Fruit fly (Drosophila melanogaster): ENCODE results near the gene CG10561.
A peak's percentile ranks its signal among the peaks of the same experiment; 100 is the strongest.

Gene CG10561

DNA sequence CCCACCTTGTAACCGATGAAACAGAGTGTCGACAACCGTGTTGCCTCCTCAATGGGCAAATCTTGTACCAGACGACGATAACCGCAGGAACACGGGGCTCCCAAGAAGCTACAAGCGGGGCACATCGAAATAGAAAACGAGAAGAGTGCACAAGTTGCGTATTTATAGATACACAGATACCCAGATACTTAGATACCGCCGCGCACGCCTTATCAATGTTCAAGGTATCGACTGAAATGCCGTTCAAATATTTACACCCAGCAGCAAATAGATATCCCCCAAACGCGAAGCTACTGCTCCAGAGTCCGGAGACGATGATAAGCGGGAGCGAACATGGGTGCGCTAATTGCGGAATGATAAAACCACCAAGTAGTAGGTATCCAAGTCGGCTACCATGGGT is 15.5 kb upstream of the CG10561 start:
- TF ChIP-seq cic (GFP tag; optimal IDR thresholded peaks at IDR 0.05) = peak; percentile 58
- TF ChIP-seq CG7045 (GFP tag; optimal IDR thresholded peaks at IDR 0.05) = no peak
- TF ChIP-seq pad (GFP tag; optimal IDR thresholded peaks at IDR 0.05) = no peak
- no peak for TF ChIP-seq CG7101 (tag; optimal IDR thresholded peaks at IDR 0.05)
- TF ChIP-seq Crg-1 (GFP tag; optimal IDR thresholded peaks at IDR 0.05) = no peak
- TF ChIP-seq CG1620 (GFP tag; optimal IDR thresholded peaks at IDR 0.05) = no peak
- no peak for TF ChIP-seq cnc (optimal IDR thresholded peaks at IDR 0.05)
- no peak for TF ChIP-seq Mnt (GFP tag; optimal IDR thresholded peaks at IDR 0.05)

DNA sequence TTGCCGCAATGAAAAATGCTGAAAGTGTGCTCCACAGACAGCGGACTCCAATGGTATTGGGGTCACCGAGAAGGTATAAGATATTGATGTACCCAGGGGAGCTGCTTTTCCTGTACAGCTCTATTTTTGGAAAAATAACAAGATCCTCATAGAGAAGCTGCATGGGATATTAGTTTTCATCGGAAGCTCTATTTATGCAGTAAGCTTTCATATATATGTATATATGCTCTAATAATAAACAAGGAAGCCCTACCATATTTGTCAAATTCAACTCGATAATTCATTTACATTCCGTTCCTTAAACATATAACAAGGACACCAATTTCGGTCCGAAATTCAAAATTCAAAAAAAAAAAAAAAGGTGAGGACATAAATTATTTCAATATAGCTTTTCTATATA is 12.5 kb upstream of the CG10561 start, which contains the start of the genes CG17344 and CG43731:
Gene CG17344 (plus strand): TSS at position 301 of the 400 bp plus-strand sequence.
Gene CG43731 (plus strand): TSS at position 301 of the 400 bp plus-strand sequence.
- TF ChIP-seq tj (GFP tag; optimal IDR thresholded peaks at IDR 0.05) (no peak), CG7045 (GFP tag; optimal IDR thresholded peaks at IDR 0.05) (no peak), cic (GFP tag; optimal IDR thresholded peaks at IDR 0.05) (no peak), pad (GFP tag; optimal IDR thresholded peaks at IDR 0.05) (no peak), CG5204 (GFP tag; optimal IDR thresholded peaks at IDR 0.05) (no peak), bab1 (GFP tag; optimal IDR thresholded peaks at IDR 0.05) (no peak), CG12768 (GFP tag; optimal IDR thresholded peaks at IDR 0.05) (no peak), toe (GFP tag; optimal IDR thresholded peaks at IDR 0.05) (no peak)

DNA sequence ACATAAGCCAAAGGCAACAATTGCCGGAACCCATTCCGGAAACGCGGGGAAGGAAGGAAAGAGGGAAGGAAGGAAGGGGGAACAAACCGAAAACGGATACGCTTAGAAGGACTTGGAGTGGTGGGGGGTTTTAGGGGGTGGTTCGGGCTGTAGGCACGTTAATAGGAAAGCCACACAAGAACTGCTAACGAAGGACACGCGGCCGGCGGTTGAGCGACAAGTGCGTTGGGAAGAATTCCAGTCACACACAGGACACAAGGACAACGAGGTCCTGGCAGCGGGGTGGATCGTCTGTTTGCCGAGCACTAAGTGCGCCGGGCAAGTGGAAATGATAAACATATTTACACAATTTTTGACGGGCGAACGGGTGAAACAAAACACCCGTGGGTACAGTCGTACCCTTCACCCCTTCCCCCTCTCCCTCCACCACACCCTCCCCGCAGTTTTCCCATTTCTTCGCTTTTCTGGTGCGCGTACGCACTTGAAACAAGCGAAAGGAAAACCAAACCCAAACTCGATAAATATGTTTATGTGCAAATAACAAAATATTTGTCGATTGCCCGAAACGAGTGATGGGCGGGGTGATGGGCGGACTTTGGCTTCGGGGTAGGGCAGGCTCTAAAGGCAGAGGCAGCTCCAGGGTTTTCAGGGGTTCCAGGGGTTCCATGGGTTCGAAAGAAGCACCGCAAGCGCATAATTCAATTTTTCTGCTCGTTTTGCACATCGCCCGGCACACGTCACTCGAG is 10.9 kb upstream of the CG10561 start:
- TF ChIP-seq CG11617 (GFP tag; optimal IDR thresholded peaks at IDR 0.05) = no peak
- no peak for TF ChIP-seq tj (GFP tag; optimal IDR thresholded peaks at IDR 0.05)
- TF ChIP-seq CG7101 (tag; optimal IDR thresholded peaks at IDR 0.05) = no peak
- no peak for TF ChIP-seq Mnt (GFP tag; optimal IDR thresholded peaks at IDR 0.05)
- TF ChIP-seq bab1 (GFP tag; optimal IDR thresholded peaks at IDR 0.05) = no peak
- TF ChIP-seq CG33017 (tag; optimal IDR thresholded peaks at IDR 0.05) = no peak
- TF ChIP-seq Crg-1 (GFP tag; optimal IDR thresholded peaks at IDR 0.05) = no peak
- no peak for TF ChIP-seq Clk (GFP tag; optimal IDR thresholded peaks at IDR 0.05)
- no peak for TF ChIP-seq CG5204 (GFP tag; optimal IDR thresholded peaks at IDR 0.05)
- no peak for TF ChIP-seq CG14711 (tag; optimal IDR thresholded peaks at IDR 0.05)
- TF ChIP-seq pad (GFP tag; optimal IDR thresholded peaks at IDR 0.05) = no peak
- TF ChIP-seq Hr96 (GFP tag; optimal IDR thresholded peaks at IDR 0.05) = no peak
- TF ChIP-seq ovo (GFP tag; optimal IDR thresholded peaks at IDR 0.05) = no peak

DNA sequence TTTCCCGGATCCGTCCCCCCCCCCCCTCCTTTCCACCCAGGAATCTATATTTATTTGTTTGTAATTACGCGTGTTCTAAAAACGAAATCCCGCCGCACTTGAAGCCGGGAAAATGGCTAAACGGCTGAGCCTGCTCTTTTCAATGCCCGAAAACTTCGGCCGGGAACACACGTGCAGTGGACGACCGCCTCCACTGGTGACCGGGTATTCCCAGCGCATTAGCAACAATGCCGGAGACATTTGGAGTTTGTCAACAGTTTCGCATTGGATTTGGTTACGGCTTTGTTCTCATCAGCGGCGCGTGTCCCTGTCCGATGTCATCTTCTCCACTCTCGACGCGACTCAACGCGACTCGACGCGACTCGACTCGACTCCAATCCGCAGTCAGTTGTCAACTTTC is 9.8 kb upstream of the CG10561 start:
- TF ChIP-seq tj (GFP tag; optimal IDR thresholded peaks at IDR 0.05) = no peak
- TF ChIP-seq ovo (GFP tag; optimal IDR thresholded peaks at IDR 0.05) = no peak
- TF ChIP-seq pad (GFP tag; optimal IDR thresholded peaks at IDR 0.05) = no peak
- TF ChIP-seq cic (GFP tag; optimal IDR thresholded peaks at IDR 0.05) = no peak
- TF ChIP-seq CG14711 (tag; optimal IDR thresholded peaks at IDR 0.05) = no peak
- TF ChIP-seq CG1620 (GFP tag; optimal IDR thresholded peaks at IDR 0.05) = no peak
- no peak for TF ChIP-seq kay (GFP tag; ENCODE audit: borderline replicate concordance)
- TF ChIP-seq CG7101 (tag; optimal IDR thresholded peaks at IDR 0.05) = no peak
- no peak for TF ChIP-seq toe (GFP tag; optimal IDR thresholded peaks at IDR 0.05)
- TF ChIP-seq cnc (optimal IDR thresholded peaks at IDR 0.05) = no peak
- TF ChIP-seq CG33017 (tag; optimal IDR thresholded peaks at IDR 0.05) = no peak

DNA sequence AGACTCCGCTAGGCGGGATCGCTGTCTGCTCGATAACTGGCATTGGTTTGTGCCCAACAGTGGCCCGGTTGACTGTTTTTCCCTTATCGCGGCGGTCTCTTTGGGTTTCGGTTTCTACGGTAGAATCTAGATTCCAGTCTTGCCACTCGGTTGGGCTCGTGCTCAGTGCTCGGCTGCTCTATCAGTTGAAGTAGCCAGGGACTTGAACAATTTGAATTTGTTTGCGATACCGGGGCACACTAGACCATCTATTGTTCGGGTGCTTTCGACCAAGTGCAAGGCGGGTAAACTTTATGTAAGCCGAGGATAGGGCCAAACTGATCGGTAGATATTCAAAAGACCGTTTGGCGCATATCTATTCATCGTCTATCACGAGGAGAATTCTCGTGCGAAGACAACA is 8.0 kb upstream of the CG10561 start:
- TF ChIP-seq tj (GFP tag; optimal IDR thresholded peaks at IDR 0.05) (no peak), CG14711 (tag; optimal IDR thresholded peaks at IDR 0.05) (no peak), kay (GFP tag; ENCODE audit: borderline replicate concordance) (no peak), toe (GFP tag; optimal IDR thresholded peaks at IDR 0.05) (no peak), CG33017 (tag; optimal IDR thresholded peaks at IDR 0.05) (no peak), ovo (GFP tag; optimal IDR thresholded peaks at IDR 0.05) (no peak), CG1620 (GFP tag; optimal IDR thresholded peaks at IDR 0.05) (no peak), CG7045 (GFP tag; optimal IDR thresholded peaks at IDR 0.05) (no peak), cic (GFP tag; optimal IDR thresholded peaks at IDR 0.05) (no peak), Crg-1 (GFP tag; optimal IDR thresholded peaks at IDR 0.05) (no peak), Mnt (GFP tag; optimal IDR thresholded peaks at IDR 0.05) (no peak)

DNA sequence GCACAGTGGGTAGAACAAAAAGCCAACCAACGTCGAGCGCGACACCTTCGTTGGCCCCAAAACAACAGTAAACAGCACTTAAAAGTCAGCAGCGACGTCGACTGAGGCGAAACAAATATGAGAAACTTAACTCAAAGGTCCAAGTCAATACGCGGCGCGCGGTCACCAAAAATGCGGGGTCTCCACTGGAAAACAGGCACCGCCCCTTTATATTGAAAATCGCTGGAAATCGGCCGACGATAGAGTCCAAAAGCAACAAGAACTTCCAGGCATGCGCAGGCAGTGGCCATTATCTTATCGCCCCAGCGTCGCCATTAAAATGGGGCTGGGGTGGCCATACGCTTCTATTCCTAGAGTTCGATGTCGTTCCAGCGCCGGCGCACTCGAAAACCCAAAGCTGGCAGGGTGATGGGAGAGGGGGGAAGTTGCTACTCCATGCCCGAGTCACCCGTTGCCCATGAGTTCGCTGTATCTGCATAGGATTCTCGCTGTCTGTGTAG is 5.8 kb upstream of the CG10561 start, which contains the start of gene Lim3:
Gene Lim3 (minus strand): TSS at position 51 of the 500 bp plus-strand sequence.
- TF ChIP-seq Crg-1 (GFP tag; optimal IDR thresholded peaks at IDR 0.05) (no peak), pad (GFP tag; optimal IDR thresholded peaks at IDR 0.05) (peak; percentile 46), cnc (optimal IDR thresholded peaks at IDR 0.05) (no peak), CG14711 (tag; optimal IDR thresholded peaks at IDR 0.05) (no peak)

DNA sequence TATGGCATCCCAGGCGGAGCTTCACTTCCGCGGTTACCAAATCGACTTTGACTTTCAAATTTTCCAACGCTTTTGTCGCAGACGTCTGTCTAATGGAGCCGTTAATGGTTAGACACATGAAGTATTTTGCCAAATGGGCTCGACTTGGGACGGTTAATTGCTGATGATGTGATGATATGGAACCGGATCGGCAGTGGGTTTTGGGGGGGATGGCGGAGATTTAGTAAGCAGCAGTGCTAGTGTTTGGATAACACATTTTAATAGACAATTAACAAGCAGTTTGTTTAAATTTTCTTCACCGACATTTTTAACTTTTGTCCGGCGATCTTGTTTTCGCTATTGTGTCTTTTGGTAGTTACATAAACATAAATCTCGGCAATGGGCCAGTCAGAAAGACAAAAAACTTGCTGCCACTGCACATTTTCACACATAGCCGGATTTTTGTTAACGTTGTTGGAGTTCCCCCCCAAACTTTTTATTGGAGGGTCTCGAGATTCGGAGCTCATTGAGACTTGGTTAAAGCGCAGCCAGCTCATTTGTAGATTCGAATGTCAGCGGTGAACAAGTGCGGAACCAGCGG is 4.5 kb upstream of the CG10561 start, which contains the start of gene amd:
Gene amd (plus strand): TSS at position 530 of the 580 bp plus-strand sequence.
- TF ChIP-seq ovo (GFP tag; optimal IDR thresholded peaks at IDR 0.05) (no peak), tj (GFP tag; optimal IDR thresholded peaks at IDR 0.05) (no peak), CG7045 (GFP tag; optimal IDR thresholded peaks at IDR 0.05) (no peak)
